Worm (Caenorhabditis elegans) whole organism, L2 larva: ENCODE data around the gene Y47D3B.12.

Experiments used
- C34F6.9 ChIP-seq: fragments of 150-350 bp; optimal IDR thresholded peaks from 2 replicates; lab custom pipeline; 2014; ENCODE audit warnings: missing biosample characterization, missing genetic modification characterization
- F13H6.1 ChIP-seq: sonication (generic microtip); optimal IDR thresholded peaks from 2 replicates; lab custom pipeline; 2016; ENCODE audit warnings: missing genetic modification characterization, missing compliant biosample characterization
- R02D3.7 ChIP-seq: fragments of 150-350 bp; optimal IDR thresholded peaks from 2 replicates; lab custom pipeline; 2014; ENCODE audit warnings: missing biosample characterization, missing genetic modification characterization
- Y55F3AM.14 ChIP-seq: fragments of 200-800 bp; sonication (Bioruptor generic); optimal IDR thresholded peaks from 2 replicates; lab custom pipeline; 2018; ENCODE audit warnings: mild to moderate bottlenecking, missing genetic modification characterization, missing compliant biosample characterization
- ZK546.5 ChIP-seq: sonication (generic microtip); optimal IDR thresholded peaks from 2 replicates; lab custom pipeline; 2017; ENCODE audit warnings: missing biosample characterization, missing genetic modification characterization
- alr-1 ChIP-seq: fragments of 150-350 bp; optimal IDR thresholded peaks from 2 replicates; lab custom pipeline; 2014; ENCODE audit warnings: missing biosample characterization, missing genetic modification characterization
- aly-2 ChIP-seq: fragments of 150-350 bp; optimal IDR thresholded peaks from 2 replicates; lab custom pipeline; 2014; ENCODE audit warnings: missing biosample characterization, missing genetic modification characterization
- ama-1 ChIP-seq: fragments of 150-350 bp; optimal IDR thresholded peaks from 2 replicates; lab custom pipeline; 2018; ENCODE audit warnings: inconsistent platforms
- blmp-1 ChIP-seq: sonication (generic microtip); optimal IDR thresholded peaks from 2 replicates; lab custom pipeline; 2017; ENCODE audit warnings: missing genetic modification characterization, mild to moderate bottlenecking, missing compliant biosample characterization, antibody characterized with exemption, moderate library complexity; ENCODE audit not compliant: insufficient read depth
- crh-2 ChIP-seq: sonication (generic microtip); optimal IDR thresholded peaks from 2 replicates; lab custom pipeline; 2017; ENCODE audit warnings: missing biosample characterization, missing genetic modification characterization
- elt-1 ChIP-seq: fragments of 150-350 bp; optimal IDR thresholded peaks from 2 replicates; lab custom pipeline; 2014; ENCODE audit warnings: missing biosample characterization, missing genetic modification characterization
- elt-3 ChIP-seq: sonication (generic microtip); optimal IDR thresholded peaks from 2 replicates; lab custom pipeline; 2017; ENCODE audit warnings: missing biosample characterization, missing genetic modification characterization
- fos-1 ChIP-seq: fragments of 150-350 bp; optimal IDR thresholded peaks from 2 replicates; lab custom pipeline; 2014; ENCODE audit warnings: missing biosample characterization, missing genetic modification characterization
- gmeb-1 ChIP-seq: fragments of 150-350 bp; optimal IDR thresholded peaks from 2 replicates; lab custom pipeline; 2014; ENCODE audit warnings: missing biosample characterization, missing genetic modification characterization
- lin-13 ChIP-seq: fragments of 150-350 bp; optimal IDR thresholded peaks from 2 replicates; lab custom pipeline; 2014; ENCODE audit warnings: missing biosample characterization, missing genetic modification reagents, missing genetic modification characterization
- lin-39 ChIP-seq: fragments of 150-350 bp; optimal IDR thresholded peaks from 2 replicates; lab custom pipeline; 2014; ENCODE audit warnings: missing biosample characterization, missing genetic modification reagents, missing genetic modification characterization
- lsy-2 ChIP-seq, 2 experiments: fragments of 150-350 bp in 1 of 2; sonication (generic microtip) in 1 of 2; optimal IDR thresholded peaks; 2 replicates each; lab custom pipeline; 2014 to 2017; ENCODE audit warnings: missing biosample characterization in 2 of 2, missing genetic modification characterization in 2 of 2
- mab-5 ChIP-seq: fragments of 150-350 bp; optimal IDR thresholded peaks from 2 replicates; lab custom pipeline; 2014; ENCODE audit warnings: missing biosample characterization, missing genetic modification characterization
- mbf-1 ChIP-seq: sonication (generic microtip); optimal IDR thresholded peaks from 2 replicates; lab custom pipeline; 2017; ENCODE audit warnings: missing biosample characterization, missing genetic modification characterization
- mdl-1 ChIP-seq, 2 experiments: fragments of 150-350 bp in 1 of 2; sonication (generic microtip) in 1 of 2; optimal IDR thresholded peaks; 2 replicates each; lab custom pipeline; 2017; ENCODE audit warnings: missing biosample characterization in 2 of 2, missing genetic modification characterization in 2 of 2
- nhr-10 ChIP-seq: sonication (generic microtip); optimal IDR thresholded peaks from 2 replicates; lab custom pipeline; 2017; ENCODE audit warnings: missing biosample characterization, missing genetic modification characterization
- nhr-11 ChIP-seq: fragments of 150-350 bp; optimal IDR thresholded peaks from 2 replicates; lab custom pipeline; 2014; ENCODE audit warnings: missing biosample characterization, missing genetic modification characterization
- nhr-12 ChIP-seq: fragments of 150-350 bp; optimal IDR thresholded peaks from 2 replicates; lab custom pipeline; 2014; ENCODE audit warnings: missing biosample characterization, missing genetic modification characterization
- nhr-129 ChIP-seq: fragments of 150-350 bp; optimal IDR thresholded peaks from 2 replicates; lab custom pipeline; 2014; ENCODE audit warnings: missing biosample characterization, missing genetic modification characterization
- nhr-21 ChIP-seq: fragments of 150-350 bp; optimal IDR thresholded peaks from 2 replicates; lab custom pipeline; 2014; ENCODE audit warnings: missing biosample characterization, missing genetic modification characterization
- nhr-23 ChIP-seq: fragments of 150-350 bp; optimal IDR thresholded peaks from 2 replicates; lab custom pipeline; 2014; ENCODE audit warnings: missing biosample characterization, missing genetic modification reagents, missing genetic modification characterization
- nhr-237 ChIP-seq: fragments of 150-350 bp; optimal IDR thresholded peaks from 2 replicates; lab custom pipeline; 2014; ENCODE audit warnings: missing biosample characterization, missing genetic modification characterization
- nhr-6 ChIP-seq: fragments of 150-350 bp; optimal IDR thresholded peaks from 2 replicates; lab custom pipeline; 2014; ENCODE audit warnings: missing biosample characterization, missing genetic modification characterization
- nhr-77 ChIP-seq: fragments of 150-350 bp; optimal IDR thresholded peaks from 2 replicates; lab custom pipeline; 2014; ENCODE audit warnings: missing biosample characterization, missing genetic modification characterization
- sem-4 ChIP-seq: fragments of 150-350 bp; optimal IDR thresholded peaks from 2 replicates; lab custom pipeline; 2014; ENCODE audit warnings: missing biosample characterization, missing genetic modification reagents, missing genetic modification characterization
- sma-9 ChIP-seq, 2 experiments: fragments of 150-350 bp in 1 of 2; sonication (generic microtip) in 1 of 2; optimal IDR thresholded peaks; 2 replicates each; lab custom pipeline; 2014 to 2016; ENCODE audit warnings: missing genetic modification characterization in 2 of 2, mild to moderate bottlenecking in 1 of 2, missing biosample characterization in 1 of 2, missing compliant biosample characterization in 1 of 2, missing genetic modification reagents in 1 of 2, moderate library complexity in 1 of 2
- snpc-4 ChIP-seq: fragments of 150-350 bp; optimal IDR thresholded peaks from 2 replicates; lab custom pipeline; 2014; ENCODE audit warnings: missing biosample characterization, missing genetic modification characterization
- unc-39 ChIP-seq: fragments of 150-350 bp; optimal IDR thresholded peaks from 2 replicates; lab custom pipeline; 2014; ENCODE audit warnings: missing biosample characterization, missing genetic modification characterization
- unc-55 ChIP-seq: fragments of 150-350 bp; sonication (generic microtip); optimal IDR thresholded peaks from 3 replicates; lab custom pipeline; 2014; ENCODE audit warnings: missing biosample characterization, missing genetic modification reagents, missing genetic modification characterization
- zag-1 ChIP-seq: fragments of 150-350 bp; optimal IDR thresholded peaks from 2 replicates; lab custom pipeline; 2014; ENCODE audit warnings: missing biosample characterization, missing genetic modification characterization
- ztf-1 ChIP-seq: fragments of 200-800 bp; sonication (Bioruptor generic); conservative IDR thresholded peaks from 2 replicates; pipeline ENCODE4 v1.3.6; 2022; ENCODE audit warnings: missing genetic modification characterization, missing compliant biosample characterization
- ztf-4 ChIP-seq: fragments of 150-350 bp; optimal IDR thresholded peaks from 2 replicates; lab custom pipeline; 2014; ENCODE audit warnings: missing biosample characterization, missing genetic modification characterization

The Y47D3B.12 gene

DNA sequence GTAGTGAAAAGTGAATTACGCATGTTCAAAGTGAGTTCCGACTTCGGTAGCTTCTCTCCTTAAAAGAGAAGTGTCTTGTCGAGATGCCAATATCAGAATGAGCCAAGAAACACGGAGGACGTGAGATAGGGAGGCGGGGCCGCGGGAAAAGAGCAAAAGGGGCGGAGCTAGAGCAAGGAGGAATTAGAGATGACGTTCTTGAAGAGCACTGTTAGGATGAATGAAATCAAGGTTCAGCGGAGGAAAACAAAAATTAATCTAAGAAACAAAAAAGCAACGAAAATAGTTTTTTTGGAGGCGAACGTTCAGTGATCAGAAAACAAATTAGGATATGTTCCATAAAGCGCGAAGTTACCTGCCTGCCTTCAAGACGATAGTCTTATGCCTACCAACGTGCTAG is 9.7 kb upstream of the Y47D3B.12 start, which contains the start of gene nlp-21:
TSS of gene nlp-21 (minus strand) at position 101 of the 400 bp plus-strand sequence.
- TF ChIP-seq aly-2 (tag; lab: Kevin White, UChicago) (no peak), nhr-6 (no peak), blmp-1 (tag; lab: Kevin White, UChicago) (no peak), sem-4 (no peak), lin-13 (GFP tag; lab: Kevin White, UChicago) (no peak), nhr-11 (tag; lab: Kevin White, UChicago) (no peak), mdl-1 (tag; optimal IDR thresholded peaks at IDR 0.05; lab: Kevin White, UChicago) (no peak), ztf-4 (tag; lab: Kevin White, UChicago) (no peak)

DNA sequence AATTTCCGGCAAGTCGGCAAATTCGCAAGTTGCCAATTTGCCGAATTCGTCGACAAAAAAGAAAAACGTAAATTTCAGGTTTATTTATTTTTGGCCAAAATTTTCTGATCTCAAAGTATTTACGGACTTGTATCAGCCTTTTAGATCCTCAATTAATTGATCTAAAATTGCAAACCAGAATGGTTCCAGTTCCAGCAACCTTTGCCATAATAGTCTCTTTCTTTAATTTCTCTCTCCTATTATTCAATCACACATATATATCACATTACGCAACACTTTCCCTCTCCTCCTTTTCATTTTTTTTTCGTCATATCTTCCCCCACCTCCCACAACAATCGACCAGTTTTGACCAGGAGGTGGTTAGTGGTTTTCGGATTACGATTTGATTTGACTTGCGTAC is 5.3 kb upstream of the Y47D3B.12 start, which contains the start of gene Y47D3B.3:
TSS of gene Y47D3B.3 (plus strand) at position 301 of the 400 bp plus-strand sequence.
- TF ChIP-seq mab-5 (tag; lab: Kevin White, UChicago): no peak
- no peak for TF ChIP-seq sma-9 (GFP tag; optimal IDR thresholded peaks at IDR 0.05; lab: Kevin White, UChicago)
- no peak for TF ChIP-seq sma-9 (tag; optimal IDR thresholded peaks at IDR 0.05; lab: Kevin White, UChicago)
- TF ChIP-seq zag-1 (tag; lab: Kevin White, UChicago): no peak
- no peak for TF ChIP-seq ama-1
- TF ChIP-seq blmp-1 (tag; lab: Kevin White, UChicago): no peak
- TF ChIP-seq F13H6.1 (tag; lab: Kevin White, UChicago): no peak
- TF ChIP-seq unc-55 (GFP tag; lab: Kevin White, UChicago): no peak
- TF ChIP-seq unc-39: no peak
- TF ChIP-seq snpc-4 (tag; lab: Kevin White, UChicago): no peak
- no peak for TF ChIP-seq mdl-1 (tag; optimal IDR thresholded peaks at IDR 0.05; lab: Kevin White, UChicago)
- TF ChIP-seq ztf-1 (GFP tag; lab: Robert Waterston, UW): no peak
- no peak for TF ChIP-seq Y55F3AM.14
- TF ChIP-seq nhr-23 (tag; lab: Kevin White, UChicago): no peak

DNA sequence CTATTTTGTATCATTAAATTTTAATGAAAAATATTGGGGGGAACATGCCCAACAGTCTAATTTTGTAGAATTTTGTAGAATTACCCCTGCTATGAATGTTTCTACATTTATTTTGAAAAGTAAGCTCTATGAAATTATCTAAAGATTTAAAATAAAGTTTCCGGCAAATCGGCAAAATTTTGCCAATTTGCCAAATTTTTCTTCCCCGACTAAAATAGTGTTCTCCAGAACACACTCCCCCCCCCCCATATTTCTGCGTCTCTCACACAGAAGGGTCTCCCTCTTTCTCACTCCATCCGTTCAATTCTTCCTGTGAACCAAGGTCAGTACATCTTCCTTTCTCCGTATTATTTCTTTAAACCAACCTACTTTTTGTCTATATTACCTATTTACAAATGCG is 2.2 kb downstream of the Y47D3B.12 start, which contains the start of gene Y47D3B.4:
TSS of gene Y47D3B.4 (plus strand) at position 301 of the 400 bp plus-strand sequence.
- no peak for TF ChIP-seq Y55F3AM.14
- no peak for TF ChIP-seq F13H6.1 (tag; lab: Kevin White, UChicago)
- no peak for TF ChIP-seq nhr-129
- TF ChIP-seq ztf-4 (tag; lab: Kevin White, UChicago): no peak
- no peak for TF ChIP-seq nhr-21 (tag; lab: Kevin White, UChicago)
- TF ChIP-seq nhr-6: no peak
- TF ChIP-seq sma-9 (GFP tag; optimal IDR thresholded peaks at IDR 0.05; lab: Kevin White, UChicago): no peak
- no peak for TF ChIP-seq sma-9 (tag; optimal IDR thresholded peaks at IDR 0.05; lab: Kevin White, UChicago)
- no peak for TF ChIP-seq lin-39 (tag; lab: Kevin White, UChicago)
- no peak for TF ChIP-seq nhr-23 (tag; lab: Kevin White, UChicago)
- no peak for TF ChIP-seq nhr-237 (tag; lab: Kevin White, UChicago)
- no peak for TF ChIP-seq nhr-77 (tag; lab: Kevin White, UChicago)
- TF ChIP-seq ZK546.5: no peak
- no peak for TF ChIP-seq nhr-10 (tag; lab: Kevin White, UChicago)
- TF ChIP-seq zag-1 (tag; lab: Kevin White, UChicago): no peak
- TF ChIP-seq nhr-12 (tag; lab: Kevin White, UChicago): no peak
- no peak for TF ChIP-seq ztf-1 (GFP tag; lab: Robert Waterston, UW)
- no peak for TF ChIP-seq alr-1 (tag; lab: Kevin White, UChicago)
- TF ChIP-seq crh-2 (tag; lab: Kevin White, UChicago): no peak
- TF ChIP-seq, all 48 proteins: peak for 0

DNA sequence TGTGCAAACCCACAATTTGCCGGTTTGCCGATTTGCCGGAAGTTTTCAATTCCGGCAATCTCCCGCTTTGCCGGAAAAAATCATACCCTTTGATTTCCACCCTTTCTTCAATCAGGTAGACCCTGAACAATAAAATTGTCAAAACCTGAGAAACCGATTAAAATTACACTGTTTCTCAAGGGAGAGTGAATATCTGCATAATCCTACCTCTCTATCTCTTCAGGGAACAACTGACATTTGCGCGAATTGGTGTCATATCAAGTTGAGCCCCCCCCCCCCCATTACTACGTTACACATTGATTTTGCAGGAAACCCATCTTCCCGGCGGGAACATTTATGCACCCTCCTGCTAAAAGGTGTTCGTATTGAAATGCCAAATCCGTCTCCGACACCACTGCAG is 7.6 kb downstream of the Y47D3B.12 start, which contains the start of gene twk-31:
TSS of gene twk-31 (plus strand) at position 301 of the 400 bp plus-strand sequence.
- TF ChIP-seq zag-1 (tag; lab: Kevin White, UChicago): no peak
- TF ChIP-seq nhr-77 (tag; lab: Kevin White, UChicago): no peak
- no peak for TF ChIP-seq elt-1 (tag; lab: Kevin White, UChicago)
- TF ChIP-seq C34F6.9 (tag; lab: Kevin White, UChicago): no peak
- TF ChIP-seq nhr-10 (tag; lab: Kevin White, UChicago): no peak
- TF ChIP-seq R02D3.7 (tag; lab: Kevin White, UChicago): no peak
- TF ChIP-seq alr-1 (tag; lab: Kevin White, UChicago): no peak
- no peak for TF ChIP-seq mab-5 (tag; lab: Kevin White, UChicago)
- no peak for TF ChIP-seq gmeb-1
- TF ChIP-seq elt-3 (tag; lab: Kevin White, UChicago): no peak
- TF ChIP-seq ZK546.5: no peak
- TF ChIP-seq lsy-2 (tag; optimal IDR thresholded peaks at IDR 0.05; lab: Kevin White, UChicago): no peak
- TF ChIP-seq mdl-1 (tag; optimal IDR thresholded peaks at IDR 0.05; lab: Kevin White, UChicago): no peak
- no peak for TF ChIP-seq blmp-1 (tag; lab: Kevin White, UChicago)
- TF ChIP-seq mbf-1: no peak
- TF ChIP-seq fos-1: no peak
